Worm (Caenorhabditis elegans): ENCODE measurements around the gene R186.3.

ce11 chrV:12964076-12964475 lies 2.9 kb downstream of the R186.3 start, which contains the start of gene srd-35:
- TF ChIP-seq F13C5.2 (tag; optimal IDR thresholded peaks at IDR 0.05) (no peak), hmg-4 (GFP tag; optimal IDR thresholded peaks at IDR 0.05) (no peak), ama-1 (optimal IDR thresholded peaks at IDR 0.05) (no peak), sea-1 (GFP tag; conservative IDR thresholded peaks at IDR 0.05) (no peak), tra-4 (tag; optimal IDR thresholded peaks at IDR 0.05) (no peak), aly-1 (tag; optimal IDR thresholded peaks at IDR 0.05) (no peak), scrt-1 (GFP tag; IDR thresholded peaks at IDR 0.05) (no peak), pes-1 (GFP tag; IDR thresholded peaks at IDR 0.05) (no peak), flt-1 (GFP tag; IDR thresholded peaks at IDR 0.05) (no peak), B0310.2 (tag; optimal IDR thresholded peaks at IDR 0.05) (no peak), ceh-36 (tag; optimal IDR thresholded peaks at IDR 0.05) (no peak), hnd-1 (tag; optimal IDR thresholded peaks at IDR 0.05) (no peak), tbx-11 (GFP tag; IDR thresholded peaks at IDR 0.05) (no peak)

All from whole organism, early embryonic.